Worm (Caenorhabditis elegans): ENCODE data around the gene F01F1.3.

F01F1.3 gene

DNA sequence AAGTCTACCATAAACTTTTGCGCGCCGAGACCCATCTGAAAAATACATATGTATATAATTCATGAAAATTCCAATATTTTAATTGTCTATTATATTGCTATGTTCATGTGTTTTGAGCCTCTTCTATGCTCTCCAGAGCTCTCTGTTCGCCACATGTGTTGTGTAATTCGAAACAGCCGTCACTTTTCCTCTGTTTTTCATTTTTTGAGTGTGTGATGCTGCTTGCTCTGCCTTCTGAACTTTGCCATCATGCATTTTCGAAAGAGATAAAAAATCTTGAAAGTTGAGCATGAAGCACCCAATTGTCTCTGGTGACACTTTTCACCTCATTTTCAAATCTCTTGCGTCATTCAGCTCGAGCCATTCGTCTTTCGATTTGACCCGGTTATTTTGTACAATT is 550 bp downstream of the F01F1.3 start:
- no peak for TF ChIP-seq T22C8.4 (GFP tag; IDR thresholded peaks at IDR 0.05)
- no peak for TF ChIP-seq med-1 (GFP tag; optimal IDR thresholded peaks at IDR 0.05; ENCODE audit: insufficient read depth)
- TF ChIP-seq ref-1 (GFP tag; conservative IDR thresholded peaks at IDR 0.05) = no peak
- no peak for TF ChIP-seq klf-2 (GFP tag; conservative IDR thresholded peaks at IDR 0.05)
- TF ChIP-seq ztf-29 (GFP tag; IDR thresholded peaks at IDR 0.05) = no peak
- no peak for TF ChIP-seq cog-1 (tag; optimal IDR thresholded peaks at IDR 0.05)
- TF ChIP-seq tab-1 (GFP tag; IDR thresholded peaks at IDR 0.05) = no peak
- no peak for TF ChIP-seq flt-1 (GFP tag; IDR thresholded peaks at IDR 0.05)

ce11 chrIII:5874263-5874662 is 2.5 kb downstream of the F01F1.3 start:
- TF ChIP-seq ztf-29 (GFP tag; IDR thresholded peaks at IDR 0.05) (no peak), T22C8.4 (GFP tag; IDR thresholded peaks at IDR 0.05) (no peak), flt-1 (GFP tag; IDR thresholded peaks at IDR 0.05) (no peak), tab-1 (GFP tag; IDR thresholded peaks at IDR 0.05) (no peak), med-1 (GFP tag; optimal IDR thresholded peaks at IDR 0.05; ENCODE audit: insufficient read depth) (no peak), klf-2 (GFP tag; conservative IDR thresholded peaks at IDR 0.05) (no peak), ref-1 (GFP tag; conservative IDR thresholded peaks at IDR 0.05) (no peak), ztf-23 (GFP tag; IDR thresholded peaks at IDR 0.05) (no peak), cog-1 (tag; optimal IDR thresholded peaks at IDR 0.05) (no peak)

DNA sequence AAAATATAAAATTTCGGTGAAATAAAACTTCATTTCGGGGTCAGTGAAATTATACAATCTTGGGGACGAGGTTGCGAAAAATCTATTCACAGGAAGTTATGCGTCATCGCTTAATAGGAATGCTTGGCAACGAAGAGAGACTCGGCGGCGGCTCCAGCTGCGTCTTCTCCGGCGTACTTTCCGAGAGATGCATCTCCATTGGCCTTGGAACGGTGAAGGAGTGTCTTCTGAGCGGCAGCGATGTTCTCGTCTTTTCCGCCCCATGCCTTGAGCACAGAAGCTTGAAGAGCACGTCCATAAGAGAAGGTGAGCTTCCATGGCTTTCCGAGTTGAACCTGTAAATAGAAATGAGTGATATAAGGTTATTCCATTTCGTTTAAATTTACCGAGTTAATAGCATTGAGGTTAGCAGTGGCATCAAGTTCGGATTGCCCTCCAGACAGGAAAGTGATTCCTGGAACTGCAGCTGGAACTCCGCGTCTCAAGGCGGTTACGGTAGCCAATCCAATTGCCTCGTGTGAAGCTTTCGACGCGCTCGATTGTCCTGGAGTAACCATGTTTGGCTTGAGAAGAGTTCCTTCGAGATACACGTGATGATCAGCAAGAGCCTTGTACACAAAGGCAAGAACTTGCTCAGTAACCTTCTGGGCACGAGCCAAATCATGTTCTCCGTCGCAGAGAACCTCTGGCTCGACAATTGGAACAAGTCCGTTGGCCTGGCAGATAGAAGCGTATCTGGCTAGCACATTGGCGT is 3.1 kb downstream of the F01F1.3 start:
- no peak for TF ChIP-seq klf-2 (GFP tag; conservative IDR thresholded peaks at IDR 0.05)
- TF ChIP-seq ztf-29 (GFP tag; IDR thresholded peaks at IDR 0.05) = no peak
- no peak for TF ChIP-seq cog-1 (tag; optimal IDR thresholded peaks at IDR 0.05)
- no peak for TF ChIP-seq flt-1 (GFP tag; IDR thresholded peaks at IDR 0.05)
- TF ChIP-seq tab-1 (GFP tag; IDR thresholded peaks at IDR 0.05) = no peak
- TF ChIP-seq ref-1 (GFP tag; conservative IDR thresholded peaks at IDR 0.05) = no peak
- no peak for TF ChIP-seq ztf-23 (GFP tag; IDR thresholded peaks at IDR 0.05)
- no peak for TF ChIP-seq med-1 (GFP tag; optimal IDR thresholded peaks at IDR 0.05; ENCODE audit: insufficient read depth)
- TF ChIP-seq T22C8.4 (GFP tag; IDR thresholded peaks at IDR 0.05) = no peak

ce11 chrIII:5875418-5875702 is 3.6 kb downstream of the F01F1.3 start:
- TF ChIP-seq med-1 (GFP tag; optimal IDR thresholded peaks at IDR 0.05; ENCODE audit: insufficient read depth) (no peak), ztf-23 (GFP tag; IDR thresholded peaks at IDR 0.05) (no peak), ztf-29 (GFP tag; IDR thresholded peaks at IDR 0.05) (no peak), cog-1 (tag; optimal IDR thresholded peaks at IDR 0.05) (no peak), flt-1 (GFP tag; IDR thresholded peaks at IDR 0.05) (no peak)

DNA sequence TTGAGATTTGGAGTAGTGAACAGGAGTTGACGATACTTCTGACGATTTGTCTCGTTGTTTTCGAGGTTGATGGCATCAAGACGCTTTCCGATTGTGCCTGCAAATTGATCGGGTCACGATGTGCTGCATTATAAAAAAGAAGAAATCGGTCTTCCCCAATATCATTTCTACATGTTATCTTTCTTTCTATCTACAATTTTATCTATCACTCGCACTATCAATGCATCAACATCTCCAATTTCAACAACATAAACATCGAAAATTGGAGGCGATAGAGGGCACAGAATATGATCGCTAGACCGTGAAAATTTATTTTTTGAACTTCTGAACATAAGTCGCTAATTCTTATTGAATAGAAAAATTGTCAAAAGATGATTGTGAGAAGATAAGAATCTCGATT is 4.0 kb downstream of the F01F1.3 start:
- no peak for TF ChIP-seq flt-1 (GFP tag; IDR thresholded peaks at IDR 0.05)
- no peak for TF ChIP-seq T22C8.4 (GFP tag; IDR thresholded peaks at IDR 0.05)
- no peak for TF ChIP-seq ztf-29 (GFP tag; IDR thresholded peaks at IDR 0.05)
- TF ChIP-seq tab-1 (GFP tag; IDR thresholded peaks at IDR 0.05) = no peak
- TF ChIP-seq cog-1 (tag; optimal IDR thresholded peaks at IDR 0.05) = no peak

DNA sequence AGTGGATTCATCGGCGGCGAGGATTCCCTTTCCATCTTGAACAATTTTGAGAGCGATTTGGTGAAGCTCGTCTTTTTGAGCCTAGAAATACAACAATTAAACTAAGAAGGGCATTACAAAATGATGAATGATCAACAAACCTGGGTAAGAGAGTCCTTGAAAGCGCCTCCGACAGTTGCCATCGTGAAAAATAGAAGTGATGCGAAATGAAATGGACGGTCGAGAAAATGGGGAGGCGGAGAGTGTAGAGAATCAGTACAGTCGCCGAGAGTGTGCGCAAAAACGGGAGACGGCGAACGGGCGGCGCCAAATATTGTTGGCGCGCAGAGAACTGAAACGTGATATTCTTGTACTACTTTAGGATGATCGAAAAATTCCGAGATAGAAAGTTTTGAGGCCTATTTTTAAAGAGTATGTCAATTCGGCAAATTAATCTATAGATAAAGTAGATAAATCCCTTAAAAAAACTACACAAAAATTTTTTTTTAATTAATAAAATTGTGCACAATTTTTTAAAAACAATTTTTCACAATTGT is 4.5 kb downstream of the F01F1.3 start, which contains the start of gene aldo-2:
TSS of gene aldo-2 (minus strand) at position 486 of the 536 bp plus-strand sequence.
- TF ChIP-seq tab-1 (GFP tag; IDR thresholded peaks at IDR 0.05) (no peak), ztf-29 (GFP tag; IDR thresholded peaks at IDR 0.05) (no peak), ref-1 (GFP tag; conservative IDR thresholded peaks at IDR 0.05) (no peak), med-1 (GFP tag; optimal IDR thresholded peaks at IDR 0.05; ENCODE audit: insufficient read depth) (no peak), klf-2 (GFP tag; conservative IDR thresholded peaks at IDR 0.05) (no peak), T22C8.4 (GFP tag; IDR thresholded peaks at IDR 0.05) (no peak), cog-1 (tag; optimal IDR thresholded peaks at IDR 0.05) (no peak), ztf-23 (GFP tag; IDR thresholded peaks at IDR 0.05) (no peak)

ce11 chrIII:5876867-5877641 is 5.3 kb downstream of the F01F1.3 start:
- TF ChIP-seq T22C8.4 (GFP tag; IDR thresholded peaks at IDR 0.05) (no peak), klf-2 (GFP tag; conservative IDR thresholded peaks at IDR 0.05) (no peak)

- TF ChIP-seq flt-1 (GFP tag; IDR thresholded peaks at IDR 0.05) (no peak), ztf-23 (GFP tag; IDR thresholded peaks at IDR 0.05) (no peak), klf-2 (GFP tag; conservative IDR thresholded peaks at IDR 0.05) (no peak), med-1 (GFP tag; optimal IDR thresholded peaks at IDR 0.05; ENCODE audit: insufficient read depth) (no peak), tab-1 (GFP tag; IDR thresholded peaks at IDR 0.05) (no peak), ztf-29 (GFP tag; IDR thresholded peaks at IDR 0.05) (no peak), T22C8.4 (GFP tag; IDR thresholded peaks at IDR 0.05) (no peak)
These were observed 6.5 kb downstream of the F01F1.3 start, which contains the start of the genes mig-21 and F01F1.2 for ce11 chrIII:5878215-5878614. TSS of gene mig-21 (minus strand) at chrIII:5878380. TSS of gene F01F1.2 (plus strand) at chrIII:5878554.

- TF ChIP-seq ref-1 (GFP tag; conservative IDR thresholded peaks at IDR 0.05) (no peak), T22C8.4 (GFP tag; IDR thresholded peaks at IDR 0.05) (peak; percentile 56)
These were observed 7.7 kb downstream of the F01F1.3 start, which contains the start of gene hpo-10 for ce11 chrIII:5879291-5879968. TSS of gene hpo-10 (plus strand) at chrIII:5879489.

All from whole organism, midembryonic.